Fruit fly (Drosophila melanogaster): ENCODE results near the gene GMF.

dm6 chr2L:16342224-16342623 lies 39.5 kb upstream of the GMF start, which contains the start of gene CG44405:
- TF ChIP-seq CG9948 (tag; optimal IDR thresholded peaks at IDR 0.05): no peak
- no peak for TF ChIP-seq CG32121 (GFP tag; IDR thresholded peaks at IDR 0.05)
- no peak for TF ChIP-seq CG17806 (tag; optimal IDR thresholded peaks at IDR 0.05)

All from whole organism, pupa.